Fruit fly (Drosophila melanogaster) whole organism, embryonic: ENCODE results near the gene Or7a.

Source experiments
- Awh ChIP-seq: fragments of 200-800 bp; sonication (Bioruptor generic); IDR thresholded peaks from 2 replicates; pipeline ENCODE4, ENCODE4 v1.3.6; 2022; ENCODE audit warnings: missing biosample characterization, missing genetic modification characterization
- BtbVII ChIP-seq: fragments of 200-800 bp; sonication (Bioruptor generic); optimal IDR thresholded peaks from 3 replicates; lab custom pipeline; 2017; ENCODE audit warnings: missing biosample characterization, mild to moderate bottlenecking, missing genetic modification characterization
- CG10267 ChIP-seq: fragments of 200-800 bp; sonication (Bioruptor generic); optimal IDR thresholded peaks from 2 replicates; lab custom pipeline; 2018; ENCODE audit warnings: missing biosample characterization, mild to moderate bottlenecking, missing genetic modification characterization, moderate library complexity
- CG11085 ChIP-seq: fragments of 200-800 bp; sonication (Bioruptor generic); IDR thresholded peaks from 2 replicates; pipeline ENCODE4 v1.3.6; 2022; ENCODE audit warnings: missing biosample characterization, missing genetic modification characterization
- CG12236 ChIP-seq: fragments of 200-800 bp; sonication (Bioruptor generic); optimal IDR thresholded peaks from 2 replicates; lab custom pipeline; 2016; ENCODE audit warnings: missing biosample characterization, missing genetic modification characterization
- CG17829 ChIP-seq: fragments of 200-800 bp; optimal IDR thresholded peaks from 2 replicates; lab custom pipeline; 2019; ENCODE audit warnings: missing biosample characterization, mild to moderate bottlenecking, missing genetic modification characterization, moderate library complexity
- CG2199 ChIP-seq: fragments of 200-800 bp; sonication (Bioruptor generic); IDR thresholded peaks from 3 replicates; pipeline ENCODE4 v1.3.6; 2022; ENCODE audit warnings: missing biosample characterization, missing genetic modification characterization
- CG2712 ChIP-seq: fragments of 200-800 bp; optimal IDR thresholded peaks from 3 replicates; lab custom pipeline; 2019; ENCODE audit warnings: missing biosample characterization, mild to moderate bottlenecking, missing genetic modification characterization, moderate library complexity
- CG32772 ChIP-seq: fragments of 200-800 bp; sonication (Bioruptor generic); IDR thresholded peaks from 2 replicates; pipeline ENCODE4 v1.3.6; 2022; ENCODE audit warnings: missing biosample characterization, missing genetic modification characterization
- CG42726 ChIP-seq: fragments of 200-800 bp; sonication (Bioruptor generic); IDR thresholded peaks from 2 replicates; pipeline ENCODE4 v1.3.6; 2022; ENCODE audit warnings: missing biosample characterization, missing genetic modification characterization; ENCODE audit not compliant: partially characterized antibody
- CG4360 ChIP-seq: fragments of 200-800 bp; sonication (Bioruptor generic); IDR thresholded peaks from 2 replicates; pipeline ENCODE4 v1.3.6; 2022; ENCODE audit warnings: missing biosample characterization, missing genetic modification characterization
- CG4424 ChIP-seq: fragments of 200-800 bp; sonication (Bioruptor generic); optimal IDR thresholded peaks from 3 replicates; lab custom pipeline; 2016; ENCODE audit warnings: missing biosample characterization, missing genetic modification characterization
- CG5245 ChIP-seq: fragments of 200-800 bp; sonication (Bioruptor generic); optimal IDR thresholded peaks from 3 replicates; lab custom pipeline; 2016; ENCODE audit warnings: missing biosample characterization, missing genetic modification characterization
- CG6254 ChIP-seq: fragments of 200-800 bp; sonication (Bioruptor generic); optimal IDR thresholded peaks from 3 replicates; lab custom pipeline; 2017; ENCODE audit warnings: mild to moderate bottlenecking, missing biosample characterization, missing genetic modification reagents, missing genetic modification characterization
- CG6854 ChIP-seq: fragments of 200-800 bp; sonication (Bioruptor generic); optimal IDR thresholded peaks from 3 replicates; lab custom pipeline; 2017; ENCODE audit warnings: missing biosample characterization, mild to moderate bottlenecking, missing genetic modification characterization
- CG7786 ChIP-seq: fragments of 200-800 bp; sonication (Bioruptor generic); optimal IDR thresholded peaks from 2 replicates; lab custom pipeline; 2016; ENCODE audit warnings: missing biosample characterization, missing genetic modification characterization
- CG7928 ChIP-seq: fragments of 200-800 bp; sonication (Bioruptor generic); optimal IDR thresholded peaks from 2 replicates; lab custom pipeline; 2017; ENCODE audit warnings: missing biosample characterization, mild to moderate bottlenecking, missing genetic modification characterization
- CG8089 ChIP-seq: fragments of 200-800 bp; sonication (Bioruptor generic); optimal IDR thresholded peaks from 3 replicates; lab custom pipeline; 2016; ENCODE audit warnings: missing biosample characterization, missing genetic modification characterization
- CG8478 ChIP-seq: fragments of >200 bp; optimal IDR thresholded peaks from 2 replicates; lab custom pipeline; 2018
- Camta ChIP-seq: fragments of 200-800 bp; sonication (Bioruptor generic); optimal IDR thresholded peaks from 2 replicates; lab custom pipeline; 2016; ENCODE audit warnings: missing biosample characterization, missing genetic modification characterization
- GATAe ChIP-seq: fragments of 200-800 bp; sonication (Bioruptor generic); conservative IDR thresholded peaks from 2 replicates; pipeline ENCODE4 v1.3.6; 2022; ENCODE audit warnings: missing biosample characterization, missing genetic modification characterization
- HmgD ChIP-seq: fragments of 200-800 bp; sonication (Bioruptor generic); optimal IDR thresholded peaks from 3 replicates; lab custom pipeline; 2016; ENCODE audit warnings: missing biosample characterization, missing genetic modification characterization
- Lim3 ChIP-seq: fragments of 200-800 bp; sonication (Bioruptor generic); IDR thresholded peaks from 2 replicates; pipeline ENCODE4 v1.3.6; 2022; ENCODE audit warnings: missing biosample characterization, missing genetic modification characterization
- MBD-R2 ChIP-seq: fragments of 200-800 bp; sonication (Bioruptor generic); IDR thresholded peaks from 2 replicates; pipeline ENCODE4 v1.3.6; 2022; ENCODE audit warnings: missing biosample characterization, missing genetic modification characterization
- NC2β ChIP-seq: fragments of 200-800 bp; sonication (Bioruptor generic); optimal IDR thresholded peaks from 2 replicates; lab custom pipeline; 2016; ENCODE audit warnings: missing biosample characterization, missing genetic modification characterization
- Nf-YB ChIP-seq: fragments of 200-800 bp; sonication (Bioruptor generic); optimal IDR thresholded peaks from 3 replicates; lab custom pipeline; 2019; ENCODE audit warnings: missing biosample characterization, mild to moderate bottlenecking, missing genetic modification characterization, moderate library complexity
- Poxn ChIP-seq: fragments of 200-800 bp; sonication (Bioruptor generic); IDR thresholded peaks from 2 replicates; pipeline ENCODE4 v1.3.6; 2022; ENCODE audit warnings: missing biosample characterization, missing genetic modification characterization
- Rx ChIP-seq: fragments of 200-800 bp; sonication (Bioruptor generic); IDR thresholded peaks from 2 replicates; pipeline ENCODE4 v1.3.6; 2022; ENCODE audit warnings: missing biosample characterization, missing genetic modification characterization
- Spps ChIP-seq: fragments of 200-800 bp; sonication (Bioruptor generic); optimal IDR thresholded peaks from 2 replicates; lab custom pipeline; 2018; ENCODE audit warnings: missing biosample characterization, mild to moderate bottlenecking, missing genetic modification characterization
- Stat92E ChIP-seq, 3 experiments: fragments of >200 bp in 2 of 3; fragments of 200-800 bp in 1 of 3; sonication (Bioruptor generic) in 1 of 3; optimal IDR thresholded peaks; 2 replicates each; lab custom pipeline; 2017 to 2019; ENCODE audit warnings: missing biosample characterization in 3 of 3, missing genetic modification characterization in 3 of 3, mild to moderate bottlenecking in 1 of 3, moderate library complexity in 1 of 3
- btn ChIP-seq: fragments of 200-800 bp; sonication (Bioruptor generic); optimal IDR thresholded peaks from 2 replicates; lab custom pipeline; 2016; ENCODE audit warnings: missing biosample characterization, missing genetic modification characterization
- cad ChIP-seq: fragments of >200 bp; optimal IDR thresholded peaks from 2 replicates; lab custom pipeline; 2017; ENCODE audit warnings: missing biosample characterization, missing genetic modification characterization
- chinmo ChIP-seq: fragments of 200-800 bp; sonication (Bioruptor generic); IDR thresholded peaks from 4 replicates; pipeline ENCODE4 v1.3.6; 2022; ENCODE audit warnings: missing biosample characterization, missing genetic modification characterization; ENCODE audit not compliant: partially characterized antibody
- dysf ChIP-seq: fragments of 200-800 bp; sonication (Bioruptor generic); IDR thresholded peaks from 3 replicates; pipeline ENCODE4 v1.3.6; 2022; ENCODE audit warnings: missing biosample characterization, missing genetic modification characterization
- ewg ChIP-seq: fragments of 200-800 bp; sonication (Bioruptor generic); optimal IDR thresholded peaks from 3 replicates; lab custom pipeline; 2017; ENCODE audit warnings: mild to moderate bottlenecking, missing biosample characterization, missing genetic modification reagents, missing genetic modification characterization
- fd3F ChIP-seq: fragments of 200-800 bp; sonication (Bioruptor generic); optimal IDR thresholded peaks from 2 replicates; lab custom pipeline; 2018; ENCODE audit warnings: missing biosample characterization, mild to moderate bottlenecking, missing genetic modification characterization, moderate library complexity
- fru ChIP-seq: fragments of >200 bp; optimal IDR thresholded peaks from 2 replicates; lab custom pipeline; 2017
- gsb ChIP-seq: fragments of 200-800 bp; sonication (Bioruptor generic); IDR thresholded peaks from 2 replicates; pipeline ENCODE4 v1.3.6; 2022; ENCODE audit warnings: missing biosample characterization, missing genetic modification characterization
- lbe ChIP-seq: fragments of 200-800 bp; sonication (Bioruptor generic); optimal IDR thresholded peaks from 2 replicates; lab custom pipeline; 2016; ENCODE audit warnings: missing biosample characterization, mild to moderate bottlenecking, missing genetic modification characterization
- prd ChIP-seq, 3 experiments: fragments of >200 bp in 2 of 3; fragments of 200-800 bp in 1 of 3; sonication (Bioruptor generic) in 1 of 3; optimal IDR thresholded peaks in 2 of 3; IDR thresholded peaks in 1 of 3; 2 replicates in 2 of 3; 3 replicates in 1 of 3; pipeline versions ENCODE4 v1.3.6 to Lab custom; 2017 to 2022; ENCODE audit warnings: missing biosample characterization in 1 of 3, missing genetic modification characterization in 1 of 3
- row ChIP-seq: fragments of 200-800 bp; sonication (Bioruptor generic); IDR thresholded peaks from 3 replicates; pipeline ENCODE4 v1.3.6; 2022; ENCODE audit warnings: missing biosample characterization, missing genetic modification characterization
- run ChIP-seq: fragments of 200-800 bp; sonication (Bioruptor generic); optimal IDR thresholded peaks from 3 replicates; lab custom pipeline; 2018; ENCODE audit warnings: missing biosample characterization, mild to moderate bottlenecking, missing genetic modification characterization
- sna ChIP-seq: fragments of 200-800 bp; sonication (Bioruptor generic); IDR thresholded peaks from 2 replicates; pipeline ENCODE4 v1.3.6; 2022; ENCODE audit warnings: missing biosample characterization, missing genetic modification characterization; ENCODE audit not compliant: partially characterized antibody
- sr ChIP-seq: fragments of 200-800 bp; sonication (Bioruptor generic); IDR thresholded peaks from 3 replicates; pipeline ENCODE4 v1.3.6; 2022; ENCODE audit warnings: missing biosample characterization, missing genetic modification characterization
- tap ChIP-seq: fragments of 200-800 bp; optimal IDR thresholded peaks from 3 replicates; lab custom pipeline; 2019; ENCODE audit warnings: missing biosample characterization, mild to moderate bottlenecking, missing genetic modification characterization, moderate library complexity
- tin ChIP-seq: fragments of 200-800 bp; sonication (Bioruptor generic); optimal IDR thresholded peaks from 3 replicates; lab custom pipeline; 2016; ENCODE audit warnings: missing biosample characterization, missing genetic modification characterization
- toy ChIP-seq: fragments of 200-800 bp; sonication (Bioruptor generic); IDR thresholded peaks from 2 replicates; pipeline ENCODE4 v1.3.6; 2022; ENCODE audit warnings: missing biosample characterization, missing genetic modification characterization
- yki ChIP-seq: fragments of >200 bp; optimal IDR thresholded peaks from 3 replicates; lab custom pipeline; 2018

Or7a gene

DNA sequence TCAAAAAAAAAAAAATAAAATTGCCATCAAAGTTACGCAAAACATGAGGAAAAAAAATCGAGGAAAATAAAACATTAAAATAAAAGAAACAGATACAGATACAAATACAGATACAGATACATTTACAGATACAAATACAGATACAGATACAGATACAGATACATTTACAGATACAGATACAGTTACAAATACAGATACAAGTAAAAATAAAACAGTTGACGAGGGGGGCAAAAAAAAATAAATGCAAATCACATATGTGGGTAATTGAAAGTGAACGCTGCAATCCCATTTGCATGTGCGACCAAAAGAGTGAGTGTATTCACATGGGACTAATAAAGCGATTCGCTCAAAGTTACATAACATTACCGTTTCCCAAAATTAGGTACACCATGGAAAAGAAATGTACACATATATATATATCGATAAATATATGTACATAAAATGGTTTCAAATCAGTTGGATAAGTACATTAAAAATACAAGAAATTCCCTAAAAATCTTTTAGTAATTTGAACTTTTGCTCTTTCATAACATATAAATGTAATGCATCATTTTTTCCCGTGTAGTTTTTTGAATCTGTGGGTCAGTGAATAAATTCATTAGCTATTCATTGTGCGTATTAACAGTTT, 40.2 kb upstream of the Or7a start (continued):
- no peak for TF ChIP-seq lbe (GFP tag; lab: Kevin White, UChicago)
- no peak for TF ChIP-seq CG7928 (GFP tag; lab: Kevin White, UChicago)
- TF ChIP-seq Nf-YB (GFP tag; lab: Kevin White, UChicago), result no peak
- peak; percentile 72; the same call in 1 of the 2 replicates for TF ChIP-seq Awh
- TF ChIP-seq row, result peak; percentile 61; the same call in 2 of the 3 replicates
- TF ChIP-seq CG32772 (GFP tag; lab: Robert Waterston, UW), result no peak
- TF ChIP-seq HmgD (GFP tag; lab: Kevin White, UChicago), result no peak
- TF ChIP-seq NC2β (GFP tag; lab: Kevin White, UChicago), result no peak
- TF ChIP-seq btn, result no peak
- peak; percentile 30 for TF ChIP-seq tap (tag; lab: Kevin White, UChicago)
- TF ChIP-seq Poxn (GFP tag; lab: Robert Waterston, UW), result no peak
- TF ChIP-seq toy, result no peak
- no peak for TF ChIP-seq yki (lab: Kevin White, UChicago)
- no peak for TF ChIP-seq Rx (GFP tag; lab: Robert Waterston, UW)
- peak; percentile 48 for TF ChIP-seq CG2712
- TF ChIP-seq MBD-R2 (GFP tag; lab: Robert Waterston, UW), result no peak
- no peak for TF ChIP-seq run (tag; lab: Kevin White, UChicago)
- TF ChIP-seq CG7786, result no peak
- no peak for TF ChIP-seq chinmo (GFP tag; lab: Robert Waterston, UW)
- TF ChIP-seq CG8478 (lab: Kevin White, UChicago), result no peak
- no peak for TF ChIP-seq CG2199
- no peak for TF ChIP-seq CG6854 (GFP tag; lab: Kevin White, UChicago)
- no peak for TF ChIP-seq CG5245 (GFP tag; lab: Kevin White, UChicago)
- TF ChIP-seq CG12236 (GFP tag; lab: Kevin White, UChicago), result no peak
- no peak for TF ChIP-seq CG6254
- TF ChIP-seq BtbVII, result no peak
- TF ChIP-seq CG42726 (GFP tag; lab: Robert Waterston, UW), result no peak
- no peak for TF ChIP-seq tin (GFP tag; lab: Kevin White, UChicago)
- TF ChIP-seq prd (optimal IDR thresholded peaks at IDR 0.05; lab: Kevin White, UChicago), result no peak
- TF ChIP-seq prd (GFP tag; IDR thresholded peaks at IDR 0.05; lab: Robert Waterston, UW), result 0 out of 3 replicates have a peak, but pooled peaks have one; percentile 21
- TF ChIP-seq Spps (tag; lab: Kevin White, UChicago), result no peak
- TF ChIP-seq CG17829 (tag; lab: Kevin White, UChicago), result no peak
- peak; percentile 10 for TF ChIP-seq fd3F (GFP tag; lab: Kevin White, UChicago)
- TF ChIP-seq Lim3 (GFP tag; lab: Robert Waterston, UW), result no peak
- TF ChIP-seq Camta (GFP tag; lab: Kevin White, UChicago), result no peak
- no peak for TF ChIP-seq GATAe (GFP tag; lab: Robert Waterston, UW)
- TF ChIP-seq dysf (GFP tag; lab: Robert Waterston, UW), result peak; percentile 61; the same call in 2 of the 3 replicates
- TF ChIP-seq CG4424, result peak; percentile 21
- TF ChIP-seq gsb (GFP tag; lab: Robert Waterston, UW), result no peak
- no peak for TF ChIP-seq fru
- TF ChIP-seq CG4360 (GFP tag; lab: Robert Waterston, UW), result no peak
- no peak for TF ChIP-seq Stat92E (GFP tag; optimal IDR thresholded peaks at IDR 0.05; lab: Kevin White, UChicago)
- no peak for TF ChIP-seq CG11085 (GFP tag; lab: Robert Waterston, UW)
- TF ChIP-seq sr (GFP tag; lab: Robert Waterston, UW), result no peak
- TF ChIP-seq CG8089 (GFP tag; lab: Kevin White, UChicago), result no peak
- no peak for TF ChIP-seq cad (GFP tag; lab: Kevin White, UChicago)
- no peak for TF ChIP-seq ewg
- peak; percentile 4 for TF ChIP-seq CG10267 (tag; lab: Kevin White, UChicago)
- no peak for TF ChIP-seq sna
- TF ChIP-seq, all 482 proteins: peak for 109
